Worm (Caenorhabditis elegans): ENCODE measurements around the gene C06A6.7.
A peak's percentile ranks its signal among the peaks of the same experiment; 100 is the strongest.

- TF ChIP-seq nfya-1 (tag; optimal IDR thresholded peaks at IDR 0.05) (no peak), hlh-8 (tag; optimal IDR thresholded peaks at IDR 0.05) (no peak), sox-4 (tag; optimal IDR thresholded peaks at IDR 0.05) (no peak), elt-2 (tag; optimal IDR thresholded peaks at IDR 0.05) (peak; percentile 27), pqm-1 (tag; optimal IDR thresholded peaks at IDR 0.05) (no peak), unc-42 (tag; optimal IDR thresholded peaks at IDR 0.05) (no peak), ama-1 (optimal IDR thresholded peaks at IDR 0.05) (no peak)
Observed at ce11 chrIV:7816402-7817102, 21.8 kb downstream of the C06A6.7 start.

Data from whole organism, late embryonic.